Worm (Caenorhabditis elegans) whole organism, late embryonic: Measurements from ENCODE around the gene nipi-3.

Experiments
- C38D4.7 ChIP-seq: fragments of 200-800 bp; sonication (Bioruptor generic); optimal IDR thresholded peaks from 2 replicates; lab custom pipeline; 2018; ENCODE audit warnings: mild to moderate bottlenecking, missing genetic modification characterization, moderate library complexity, missing compliant biosample characterization
- T23F11.4 ChIP-seq: fragments of 200-800 bp; sonication (Bioruptor generic); optimal IDR thresholded peaks from 2 replicates; lab custom pipeline; 2018; ENCODE audit warnings: mild to moderate bottlenecking, missing genetic modification characterization, missing compliant biosample characterization
- Y22D7AL.16 ChIP-seq: sonication (generic microtip); optimal IDR thresholded peaks from 2 replicates; lab custom pipeline; 2016; ENCODE audit warnings: missing genetic modification characterization, missing compliant biosample characterization
- ahr-1 ChIP-seq: sonication (generic microtip); optimal IDR thresholded peaks from 2 replicates; lab custom pipeline; 2016; ENCODE audit warnings: missing genetic modification characterization, missing compliant biosample characterization
- ama-1 ChIP-seq: fragments of 150-350 bp; optimal IDR thresholded peaks from 2 replicates; lab custom pipeline; 2014
- ceh-14 ChIP-seq: sonication (generic microtip); optimal IDR thresholded peaks from 2 replicates; lab custom pipeline; 2016; ENCODE audit warnings: missing genotype, missing genetic modification characterization, missing compliant biosample characterization
- ceh-18 ChIP-seq: sonication (generic microtip); optimal IDR thresholded peaks from 2 replicates; lab custom pipeline; 2016; ENCODE audit warnings: missing genetic modification characterization, missing compliant biosample characterization
- ceh-22 ChIP-seq: sonication (generic microtip); optimal IDR thresholded peaks from 2 replicates; lab custom pipeline; 2017; ENCODE audit warnings: missing biosample characterization, missing genetic modification characterization
- ceh-24 ChIP-seq: sonication (generic microtip); optimal IDR thresholded peaks from 2 replicates; lab custom pipeline; 2016; ENCODE audit warnings: mild to moderate bottlenecking, missing genetic modification characterization, missing compliant biosample characterization
- ceh-31 ChIP-seq: sonication (generic microtip); optimal IDR thresholded peaks from 2 replicates; lab custom pipeline; 2016; ENCODE audit warnings: missing genetic modification characterization, missing compliant biosample characterization
- ceh-34 ChIP-seq: sonication (generic microtip); optimal IDR thresholded peaks from 2 replicates; lab custom pipeline; 2016; ENCODE audit warnings: mild to moderate bottlenecking, missing genetic modification characterization, missing compliant biosample characterization
- ceh-45 ChIP-seq: fragments of 200-800 bp; sonication (Bioruptor generic); IDR thresholded peaks from 2 replicates; pipeline ENCODE4 v1.3.6; 2022; ENCODE audit warnings: missing genetic modification reagents, missing genetic modification characterization, missing compliant biosample characterization
- ceh-6 ChIP-seq: fragments of 200-800 bp; sonication (Bioruptor generic); optimal IDR thresholded peaks from 2 replicates; lab custom pipeline; 2018; ENCODE audit warnings: mild to moderate bottlenecking, missing genetic modification characterization, missing compliant biosample characterization
- elt-4 ChIP-seq: sonication (generic microtip); optimal IDR thresholded peaks from 2 replicates; lab custom pipeline; 2016; ENCODE audit warnings: missing genetic modification characterization, missing compliant biosample characterization
- ets-4 ChIP-seq: sonication (generic microtip); optimal IDR thresholded peaks from 2 replicates; lab custom pipeline; 2016; ENCODE audit warnings: missing genetic modification characterization, missing compliant biosample characterization
- eyg-1 ChIP-seq: sonication (generic microtip); optimal IDR thresholded peaks from 2 replicates; lab custom pipeline; 2016; ENCODE audit warnings: missing genotype, missing genetic modification characterization, missing compliant biosample characterization
- fax-1 ChIP-seq: sonication (generic microtip); optimal IDR thresholded peaks from 2 replicates; lab custom pipeline; 2016; ENCODE audit warnings: missing genotype, missing genetic modification characterization, missing compliant biosample characterization
- fkh-6 ChIP-seq: sonication (generic microtip); optimal IDR thresholded peaks from 2 replicates; lab custom pipeline; 2016; ENCODE audit warnings: missing genetic modification characterization, missing compliant biosample characterization
- gmeb-2 ChIP-seq: sonication (generic microtip); optimal IDR thresholded peaks from 2 replicates; lab custom pipeline; 2016; ENCODE audit warnings: missing genetic modification characterization, inconsistent platforms, missing compliant biosample characterization
- hlh-13 ChIP-seq: fragments of 200-800 bp; sonication (Bioruptor generic); optimal IDR thresholded peaks from 2 replicates; lab custom pipeline; 2018; ENCODE audit warnings: mild to moderate bottlenecking, missing genetic modification characterization, missing compliant biosample characterization
- hlh-15 ChIP-seq: sonication (generic microtip); optimal IDR thresholded peaks from 2 replicates; lab custom pipeline; 2016; ENCODE audit warnings: missing genetic modification characterization, missing compliant biosample characterization
- hlh-6 ChIP-seq: sonication (generic microtip); optimal IDR thresholded peaks from 2 replicates; lab custom pipeline; 2016; ENCODE audit warnings: missing genotype, missing genetic modification characterization, missing compliant biosample characterization
- hlh-8 ChIP-seq: sonication (generic microtip); optimal IDR thresholded peaks from 2 replicates; lab custom pipeline; 2016; ENCODE audit warnings: missing genotype, missing genetic modification characterization, missing compliant biosample characterization
- nfya-1 ChIP-seq: sonication (generic microtip); optimal IDR thresholded peaks from 2 replicates; lab custom pipeline; 2017; ENCODE audit warnings: missing genetic modification characterization, mild to moderate bottlenecking, missing compliant biosample characterization, antibody characterized with exemption, moderate library complexity
- nhr-11 ChIP-seq: fragments of 150-350 bp; optimal IDR thresholded peaks from 2 replicates; lab custom pipeline; 2014; ENCODE audit warnings: missing biosample characterization, missing genetic modification characterization
- npax-4 ChIP-seq: sonication (generic microtip); optimal IDR thresholded peaks from 2 replicates; lab custom pipeline; 2016; ENCODE audit warnings: missing genetic modification characterization, missing compliant biosample characterization
- odd-2 ChIP-seq: sonication (generic microtip); optimal IDR thresholded peaks from 2 replicates; lab custom pipeline; 2017; ENCODE audit warnings: antibody characterized with exemption, mild to moderate bottlenecking, missing genetic modification characterization, missing compliant biosample characterization
- pag-3 ChIP-seq: sonication (generic microtip); optimal IDR thresholded peaks from 2 replicates; lab custom pipeline; 2016; ENCODE audit warnings: missing compliant biosample characterization, missing genetic modification characterization, borderline replicate concordance
- pha-2 ChIP-seq: sonication (generic microtip); optimal IDR thresholded peaks from 2 replicates; lab custom pipeline; 2017; ENCODE audit warnings: mild to moderate bottlenecking, missing genetic modification characterization, missing compliant biosample characterization
- pha-4 ChIP-seq: fragments of 150-350 bp; optimal IDR thresholded peaks from 2 replicates; lab custom pipeline; 2018; ENCODE audit warnings: missing biosample characterization, missing genetic modification reagents, missing genetic modification characterization
- pqm-1 ChIP-seq: sonication (generic microtip); optimal IDR thresholded peaks from 2 replicates; lab custom pipeline; 2016; ENCODE audit warnings: missing genetic modification characterization, missing compliant biosample characterization
- ref-2 ChIP-seq: sonication (generic microtip); optimal IDR thresholded peaks from 2 replicates; lab custom pipeline; 2016; ENCODE audit warnings: missing genetic modification characterization, missing compliant biosample characterization
- sdc-2 ChIP-seq: sonication (generic microtip); optimal IDR thresholded peaks from 2 replicates; lab custom pipeline; 2016; ENCODE audit warnings: missing genotype, missing genetic modification characterization, missing compliant biosample characterization
- sox-2 ChIP-seq: fragments of 200-800 bp; sonication (Bioruptor generic); IDR thresholded peaks from 2 replicates; pipeline ENCODE4 v1.3.6; 2022; ENCODE audit warnings: missing genetic modification reagents, missing genetic modification characterization, missing compliant biosample characterization
- syd-9 ChIP-seq: sonication (generic microtip); optimal IDR thresholded peaks from 2 replicates; lab custom pipeline; 2016; ENCODE audit warnings: mild to moderate bottlenecking, missing genetic modification characterization, moderate library complexity, missing compliant biosample characterization
- tbx-7 ChIP-seq: sonication (generic microtip); optimal IDR thresholded peaks from 2 replicates; lab custom pipeline; 2016; ENCODE audit warnings: missing genotype, missing genetic modification characterization, missing compliant biosample characterization
- unc-3 ChIP-seq, 2 experiments: fragments of 200-800 bp in 1 of 2; sonication (Bioruptor generic) in 1 of 2; sonication (generic microtip) in 1 of 2; conservative IDR thresholded peaks in 1 of 2; optimal IDR thresholded peaks in 1 of 2; 2 replicates each; pipeline versions ENCODE4 v1.3.6 to Lab custom; 2016 to 2022; ENCODE audit warnings: missing compliant biosample characterization in 2 of 2, missing genetic modification characterization in 2 of 2, missing genetic modification reagents in 1 of 2
- unc-42 ChIP-seq: sonication (generic microtip); optimal IDR thresholded peaks from 2 replicates; lab custom pipeline; 2016; ENCODE audit warnings: missing genotype, missing genetic modification characterization, missing compliant biosample characterization
- unc-55 ChIP-seq: sonication (generic microtip); optimal IDR thresholded peaks from 2 replicates; lab custom pipeline; 2017; ENCODE audit warnings: missing biosample characterization, missing genetic modification reagents, missing genetic modification characterization
- zip-5 ChIP-seq: sonication (generic microtip); optimal IDR thresholded peaks from 2 replicates; lab custom pipeline; 2016; ENCODE audit warnings: missing genetic modification characterization, missing compliant biosample characterization

nipi-3 gene

DNA sequence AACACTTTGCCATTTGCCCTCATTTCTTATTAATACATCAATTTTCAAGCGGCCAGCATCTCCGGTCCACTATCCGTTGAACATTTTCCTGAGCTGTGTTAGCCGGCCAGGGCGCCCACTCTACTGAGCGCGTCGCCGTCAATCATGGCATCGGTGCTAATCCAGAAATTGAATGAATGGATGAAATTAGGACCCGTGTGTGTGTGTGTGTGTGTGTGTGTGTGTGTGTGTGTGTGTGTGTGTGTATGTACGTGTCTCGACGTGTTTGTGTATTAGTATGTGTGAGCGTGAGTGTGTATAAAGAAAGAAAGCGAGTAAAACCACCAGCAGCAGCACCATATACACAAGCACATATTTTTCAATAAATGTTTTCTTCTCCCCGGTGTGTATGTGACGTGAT, 45.4 kb downstream of the nipi-3 start:
- TF ChIP-seq pqm-1 (tag; lab: Kevin White, UChicago) (no peak), unc-3 (GFP tag; conservative IDR thresholded peaks at IDR 0.05; lab: Robert Waterston, UW) (no peak), unc-3 (tag; optimal IDR thresholded peaks at IDR 0.05; lab: Kevin White, UChicago) (no peak), nfya-1 (no peak), hlh-15 (no peak), unc-42 (peak; percentile 64), ceh-31 (tag; lab: Kevin White, UChicago) (peak; percentile 21), ceh-14 (peak; percentile 11), nhr-11 (tag; lab: Kevin White, UChicago) (no peak), hlh-6 (tag; lab: Kevin White, UChicago) (no peak), pha-4 (tag; lab: Kevin White, UChicago) (no peak), ahr-1 (tag; lab: Kevin White, UChicago) (no peak), ref-2 (tag; lab: Kevin White, UChicago) (no peak), eyg-1 (tag; lab: Kevin White, UChicago) (no peak), gmeb-2 (tag; lab: Kevin White, UChicago) (no peak)

DNA sequence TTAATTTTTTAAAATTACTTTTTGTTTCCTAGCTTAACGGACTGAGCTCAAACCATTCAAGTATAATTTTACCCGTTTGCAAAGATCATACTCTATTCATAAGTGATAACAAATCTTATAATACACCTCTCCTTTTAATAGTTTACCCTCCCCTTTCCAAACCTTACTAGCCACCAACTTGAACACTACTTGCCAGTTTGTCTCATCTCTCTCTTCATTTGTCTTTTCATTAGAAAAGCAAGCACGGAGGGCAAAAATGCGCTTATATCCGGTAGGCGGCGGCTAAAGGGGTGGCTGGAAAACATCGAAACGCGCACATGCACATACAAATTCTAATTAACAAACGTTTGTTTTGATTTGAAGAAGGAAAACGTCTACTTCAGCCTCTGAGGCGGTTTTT, 47.2 kb downstream of the nipi-3 start:
- TF ChIP-seq sdc-2 (peak; percentile 68), hlh-8 (no peak)

DNA sequence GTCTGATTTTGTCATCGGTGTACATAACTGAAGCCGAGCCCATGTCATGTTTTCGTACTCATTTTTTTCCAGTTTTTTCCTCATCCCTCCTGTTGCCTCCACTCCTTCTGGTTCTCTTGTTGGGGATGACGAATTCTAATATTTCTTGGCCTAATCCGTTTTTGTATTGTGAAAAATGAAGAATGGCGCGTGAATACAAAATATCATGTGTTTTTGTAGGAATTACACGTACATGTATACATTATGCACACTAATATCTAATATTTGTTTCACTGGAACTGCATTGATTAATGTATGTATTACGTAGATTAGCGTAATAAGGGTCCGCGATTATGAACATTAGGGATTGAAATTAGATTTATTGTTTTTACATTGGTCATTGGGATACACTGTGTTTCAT, 47.9 kb downstream of the nipi-3 start:
- no peak for TF ChIP-seq pha-4 (tag; lab: Kevin White, UChicago)
- TF ChIP-seq nhr-11 (tag; lab: Kevin White, UChicago): no peak
- TF ChIP-seq zip-5 (tag; lab: Kevin White, UChicago): no peak
- no peak for TF ChIP-seq npax-4 (tag; lab: Kevin White, UChicago)
- TF ChIP-seq C38D4.7 (GFP tag; lab: Kevin White, UChicago): no peak
- TF ChIP-seq hlh-15: no peak
- no peak for TF ChIP-seq unc-55 (GFP tag; lab: Kevin White, UChicago)
- no peak for TF ChIP-seq tbx-7
- no peak for TF ChIP-seq hlh-6 (tag; lab: Kevin White, UChicago)
- TF ChIP-seq sox-2: no peak
- no peak for TF ChIP-seq hlh-13 (GFP tag; lab: Kevin White, UChicago)
- no peak for TF ChIP-seq hlh-8
- no peak for TF ChIP-seq ama-1 (lab: Kevin White, UChicago)
- no peak for TF ChIP-seq pha-2 (tag; lab: Kevin White, UChicago)
- no peak for TF ChIP-seq T23F11.4 (GFP tag; lab: Kevin White, UChicago)
- no peak for TF ChIP-seq ref-2 (tag; lab: Kevin White, UChicago)
- TF ChIP-seq, all 69 proteins: peak for 0

DNA sequence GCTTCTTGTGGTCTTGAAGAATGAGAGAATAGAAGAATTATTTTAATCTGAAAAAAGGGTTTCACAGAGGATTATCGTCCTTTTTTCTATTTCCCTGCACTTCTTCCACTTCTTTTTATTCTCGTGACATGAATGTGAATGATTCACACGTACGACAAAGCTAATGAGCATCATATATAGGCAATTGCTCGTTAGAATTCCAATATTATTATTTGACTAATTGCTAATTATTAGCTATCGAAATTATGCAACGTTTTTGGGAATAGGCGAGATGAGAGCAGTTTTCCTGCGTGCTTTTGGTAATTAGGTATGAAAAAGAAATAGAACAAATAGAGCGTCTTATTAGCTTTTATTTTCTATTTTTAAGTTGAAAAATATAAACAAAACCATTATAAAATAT, 50.0 kb downstream of the nipi-3 start:
- TF ChIP-seq ceh-18 (tag; lab: Kevin White, UChicago) (no peak), ceh-45 (GFP tag; lab: Robert Waterston, UW) (no peak), Y22D7AL.16 (tag; lab: Kevin White, UChicago) (no peak), hlh-13 (GFP tag; lab: Kevin White, UChicago) (no peak), fkh-6 (tag; lab: Kevin White, UChicago) (no peak), ceh-6 (no peak), pha-2 (tag; lab: Kevin White, UChicago) (no peak), syd-9 (tag; lab: Kevin White, UChicago) (no peak), ceh-34 (tag; lab: Kevin White, UChicago) (no peak), pag-3 (tag; lab: Kevin White, UChicago) (no peak), ref-2 (tag; lab: Kevin White, UChicago) (no peak), elt-4 (tag; lab: Kevin White, UChicago) (no peak), ceh-24 (tag; lab: Kevin White, UChicago) (no peak), ceh-22 (tag; lab: Kevin White, UChicago) (no peak), ets-4 (tag; lab: Kevin White, UChicago) (no peak), fax-1 (tag; lab: Kevin White, UChicago) (no peak), odd-2 (tag; lab: Kevin White, UChicago) (no peak), ceh-14 (no peak)
